Worm (Caenorhabditis elegans) whole organism, L2 larva: Measurements from ENCODE around the gene alg-2.

Experiments
- ceh-82 ChIP-seq: fragments of 150-350 bp; optimal IDR thresholded peaks from 2 replicates; lab custom pipeline; 2014; ENCODE audit warnings: missing biosample characterization, missing genetic modification characterization
- gmeb-1 ChIP-seq: fragments of 150-350 bp; optimal IDR thresholded peaks from 2 replicates; lab custom pipeline; 2014; ENCODE audit warnings: missing biosample characterization, missing genetic modification characterization
- lin-13 ChIP-seq: fragments of 150-350 bp; optimal IDR thresholded peaks from 2 replicates; lab custom pipeline; 2014; ENCODE audit warnings: missing biosample characterization, missing genetic modification reagents, missing genetic modification characterization
- lsy-2 ChIP-seq, 2 experiments: fragments of 150-350 bp in 1 of 2; sonication (generic microtip) in 1 of 2; optimal IDR thresholded peaks; 2 replicates each; lab custom pipeline; 2014 to 2017; ENCODE audit warnings: missing biosample characterization in 2 of 2, missing genetic modification characterization in 2 of 2
- mab-5 ChIP-seq: fragments of 150-350 bp; optimal IDR thresholded peaks from 2 replicates; lab custom pipeline; 2014; ENCODE audit warnings: missing biosample characterization, missing genetic modification characterization
- mdl-1 ChIP-seq, 2 experiments: fragments of 150-350 bp in 1 of 2; sonication (generic microtip) in 1 of 2; optimal IDR thresholded peaks; 2 replicates each; lab custom pipeline; 2017; ENCODE audit warnings: missing biosample characterization in 2 of 2, missing genetic modification characterization in 2 of 2
- sma-3 ChIP-seq: sonication (generic microtip); optimal IDR thresholded peaks from 2 replicates; lab custom pipeline; 2016; ENCODE audit warnings: missing genetic modification reagents, missing genetic modification characterization, missing compliant biosample characterization
- snpc-4 ChIP-seq: fragments of 150-350 bp; optimal IDR thresholded peaks from 2 replicates; lab custom pipeline; 2014; ENCODE audit warnings: missing biosample characterization, missing genetic modification characterization
- unc-39 ChIP-seq: fragments of 150-350 bp; optimal IDR thresholded peaks from 2 replicates; lab custom pipeline; 2014; ENCODE audit warnings: missing biosample characterization, missing genetic modification characterization
- ztf-4 ChIP-seq: fragments of 150-350 bp; optimal IDR thresholded peaks from 2 replicates; lab custom pipeline; 2014; ENCODE audit warnings: missing biosample characterization, missing genetic modification characterization

DNA sequence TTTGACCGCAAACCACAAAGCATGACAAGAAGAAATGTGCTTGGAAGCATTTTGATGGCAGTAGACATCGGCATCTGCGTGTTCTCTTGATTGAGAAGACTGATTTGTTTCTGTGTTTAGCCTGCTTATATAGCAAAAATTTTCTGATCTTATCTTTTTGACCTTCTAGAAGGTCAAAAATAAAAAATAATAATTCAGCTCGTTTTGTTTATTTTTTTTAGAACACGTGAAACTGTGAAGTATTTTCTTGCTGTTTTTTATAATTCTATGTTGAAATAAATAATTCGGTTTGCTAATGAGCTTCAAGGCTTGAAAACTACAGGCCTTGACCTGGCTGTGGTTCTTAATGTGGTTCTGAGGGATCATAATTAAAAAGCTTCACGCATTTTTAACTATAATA lies 54.3 kb downstream of the alg-2 start, which contains the start of gene R07C3.13:
- TF ChIP-seq mdl-1 (tag; optimal IDR thresholded peaks at IDR 0.05; lab: Kevin White, UChicago) (no peak), unc-39 (tag; lab: Kevin White, UChicago) (no peak), lin-13 (GFP tag; lab: Kevin White, UChicago) (no peak), ceh-82 (no peak), sma-3 (GFP tag; lab: Kevin White, UChicago) (no peak), ztf-4 (no peak), gmeb-1 (tag; lab: Kevin White, UChicago) (no peak), snpc-4 (tag; lab: Kevin White, UChicago) (no peak), mab-5 (tag; lab: Kevin White, UChicago) (no peak), lsy-2 (tag; optimal IDR thresholded peaks at IDR 0.05; lab: Kevin White, UChicago) (no peak)
